Fruit fly (Drosophila melanogaster) whole organism, embryonic: ENCODE data around the gene Ntf-2r.

Experiments used
- CG12104 ChIP-seq: fragments of 200-800 bp; sonication (Bioruptor generic); optimal IDR thresholded peaks from 3 replicates; lab custom pipeline; 2016; ENCODE audit warnings: missing biosample characterization, missing genetic modification characterization
- CG12769 ChIP-seq: fragments of 200-800 bp; sonication (Bioruptor generic); optimal IDR thresholded peaks from 2 replicates; lab custom pipeline; 2019; ENCODE audit warnings: missing biosample characterization, mild to moderate bottlenecking, missing genetic modification characterization, moderate library complexity
- CG13296 ChIP-seq: fragments of 200-800 bp; sonication (Bioruptor generic); optimal IDR thresholded peaks from 3 replicates; lab custom pipeline; 2018; ENCODE audit warnings: missing biosample characterization, mild to moderate bottlenecking, missing genetic modification characterization
- CG14965 ChIP-seq: fragments of 200-800 bp; sonication (Bioruptor generic); optimal IDR thresholded peaks from 2 replicates; lab custom pipeline; 2016; ENCODE audit warnings: missing biosample characterization, missing genetic modification characterization, borderline replicate concordance
- CG15479 ChIP-seq: fragments of 200-800 bp; sonication (Bioruptor generic); optimal IDR thresholded peaks from 3 replicates; lab custom pipeline; 2019; ENCODE audit warnings: missing biosample characterization, mild to moderate bottlenecking, missing genetic modification characterization, moderate library complexity
- CG17361 ChIP-seq: fragments of 200-800 bp; sonication (Bioruptor generic); IDR thresholded peaks from 3 replicates; pipeline ENCODE4 v1.3.6; 2022; ENCODE audit warnings: missing biosample characterization, missing genetic modification characterization
- CG17829 ChIP-seq: fragments of 200-800 bp; optimal IDR thresholded peaks from 2 replicates; lab custom pipeline; 2019; ENCODE audit warnings: missing biosample characterization, mild to moderate bottlenecking, missing genetic modification characterization, moderate library complexity
- CG18619 ChIP-seq: fragments of 200-800 bp; sonication (Bioruptor generic); optimal IDR thresholded peaks from 3 replicates; lab custom pipeline; 2017; ENCODE audit warnings: missing biosample characterization, mild to moderate bottlenecking, missing genetic modification characterization
- CG32772 ChIP-seq: fragments of 200-800 bp; sonication (Bioruptor generic); IDR thresholded peaks from 2 replicates; pipeline ENCODE4 v1.3.6; 2022; ENCODE audit warnings: missing biosample characterization, missing genetic modification characterization
- CG3407 ChIP-seq: fragments of 200-800 bp; sonication (Bioruptor generic); optimal IDR thresholded peaks from 2 replicates; lab custom pipeline; 2018; ENCODE audit warnings: missing biosample characterization, mild to moderate bottlenecking, missing genetic modification characterization
- CG3726 ChIP-seq: fragments of 200-800 bp; sonication (Bioruptor generic); IDR thresholded peaks from 3 replicates; pipeline ENCODE4, ENCODE4 v1.3.6; 2022; ENCODE audit warnings: missing biosample characterization, missing genetic modification characterization
- CG5180 ChIP-seq: fragments of 200-800 bp; sonication (Bioruptor generic); optimal IDR thresholded peaks from 3 replicates; lab custom pipeline; 2017; ENCODE audit warnings: missing biosample characterization, missing genetic modification characterization, mild to moderate bottlenecking, moderate library complexity, missing genetic modification reagents
- CG6175 ChIP-seq: fragments of 200-800 bp; sonication (Bioruptor generic); IDR thresholded peaks from 3 replicates; pipeline ENCODE4 v1.3.6; 2022; ENCODE audit warnings: missing biosample characterization, missing genetic modification characterization
- CG7556 ChIP-seq: fragments of 200-800 bp; sonication (Bioruptor generic); optimal IDR thresholded peaks from 2 replicates; lab custom pipeline; 2017; ENCODE audit warnings: missing biosample characterization, mild to moderate bottlenecking, missing genetic modification characterization
- CG8388 ChIP-seq: fragments of 200-800 bp; sonication (Bioruptor generic); optimal IDR thresholded peaks from 2 replicates; lab custom pipeline; 2019; ENCODE audit warnings: missing biosample characterization, mild to moderate bottlenecking, missing genetic modification characterization, moderate library complexity
- CG9932 ChIP-seq: fragments of 200-800 bp; sonication (Bioruptor generic); IDR thresholded peaks from 2 replicates; pipeline ENCODE4 v1.3.6; 2022; ENCODE audit warnings: missing biosample characterization, missing genetic modification characterization
- ERR ChIP-seq: fragments of 200-800 bp; sonication (Bioruptor generic); optimal IDR thresholded peaks from 2 replicates; lab custom pipeline; 2016; ENCODE audit warnings: missing biosample characterization, missing genetic modification characterization
- Eip74EF ChIP-seq, 2 experiments: fragments of 200-800 bp in 1 of 2; fragments of >200 bp in 1 of 2; sonication (Bioruptor generic) in 1 of 2; optimal IDR thresholded peaks; 2 replicates each; lab custom pipeline; 2017 to 2019; ENCODE audit warnings: missing biosample characterization in 2 of 2, missing genetic modification characterization in 2 of 2, mild to moderate bottlenecking in 1 of 2, moderate library complexity in 1 of 2
- Fer2 ChIP-seq: fragments of 200-800 bp; sonication (Bioruptor generic); optimal IDR thresholded peaks from 2 replicates; lab custom pipeline; 2018; ENCODE audit warnings: missing biosample characterization, mild to moderate bottlenecking, missing genetic modification characterization, moderate library complexity
- Hmx ChIP-seq: fragments of 200-800 bp; sonication (Bioruptor generic); optimal IDR thresholded peaks from 2 replicates; lab custom pipeline; 2016; ENCODE audit warnings: missing biosample characterization, missing genetic modification characterization
- Hsf ChIP-seq: fragments of 200-800 bp; sonication (Bioruptor generic); optimal IDR thresholded peaks from 3 replicates; lab custom pipeline; 2016; ENCODE audit warnings: missing biosample characterization, missing genetic modification characterization
- Lim3 ChIP-seq: fragments of 200-800 bp; sonication (Bioruptor generic); IDR thresholded peaks from 2 replicates; pipeline ENCODE4 v1.3.6; 2022; ENCODE audit warnings: missing biosample characterization, missing genetic modification characterization
- MTF-1 ChIP-seq: fragments of 200-800 bp; sonication (Bioruptor generic); optimal IDR thresholded peaks from 2 replicates; lab custom pipeline; 2018; ENCODE audit warnings: missing biosample characterization, mild to moderate bottlenecking, missing genetic modification characterization, borderline replicate concordance
- NC2β ChIP-seq: fragments of 200-800 bp; sonication (Bioruptor generic); optimal IDR thresholded peaks from 2 replicates; lab custom pipeline; 2016; ENCODE audit warnings: missing biosample characterization, missing genetic modification characterization
- NfI ChIP-seq: fragments of 200-800 bp; sonication (Bioruptor generic); optimal IDR thresholded peaks from 3 replicates; lab custom pipeline; 2018; ENCODE audit warnings: missing biosample characterization, mild to moderate bottlenecking, missing genetic modification characterization, moderate library complexity
- Stat92E ChIP-seq, 3 experiments: fragments of >200 bp in 2 of 3; fragments of 200-800 bp in 1 of 3; sonication (Bioruptor generic) in 1 of 3; optimal IDR thresholded peaks; 2 replicates each; lab custom pipeline; 2017 to 2019; ENCODE audit warnings: missing biosample characterization in 3 of 3, missing genetic modification characterization in 3 of 3, mild to moderate bottlenecking in 1 of 3, moderate library complexity in 1 of 3
- ase ChIP-seq: fragments of 200-800 bp; sonication (Bioruptor generic); IDR thresholded peaks from 3 replicates; pipeline ENCODE4 v1.3.6; 2022; ENCODE audit warnings: missing biosample characterization, missing genetic modification characterization
- bcd ChIP-seq: fragments of 200-800 bp; sonication (Bioruptor generic); optimal IDR thresholded peaks from 2 replicates; lab custom pipeline; 2017; ENCODE audit warnings: missing biosample characterization, mild to moderate bottlenecking, missing genetic modification characterization
- bowl ChIP-seq: fragments of 200-800 bp; sonication (Bioruptor generic); IDR thresholded peaks from 2 replicates; pipeline ENCODE4 v1.3.6; 2022; ENCODE audit warnings: missing biosample characterization, missing genetic modification characterization
- cad ChIP-seq: fragments of >200 bp; optimal IDR thresholded peaks from 2 replicates; lab custom pipeline; 2017; ENCODE audit warnings: missing biosample characterization, missing genetic modification characterization
- caup ChIP-seq: fragments of 200-800 bp; sonication (Bioruptor generic); optimal IDR thresholded peaks from 3 replicates; lab custom pipeline; 2017; ENCODE audit warnings: missing biosample characterization, mild to moderate bottlenecking, missing genetic modification characterization, moderate library complexity; ENCODE audit not compliant: severe bottlenecking
- corto ChIP-seq: fragments of 200-800 bp; sonication (Bioruptor generic); optimal IDR thresholded peaks from 2 replicates; lab custom pipeline; 2016; ENCODE audit warnings: missing biosample characterization, mild to moderate bottlenecking, missing genetic modification characterization, moderate library complexity
- emc ChIP-seq: fragments of 200-800 bp; sonication (Bioruptor generic); optimal IDR thresholded peaks from 2 replicates; lab custom pipeline; 2016; ENCODE audit warnings: missing biosample characterization, missing genetic modification characterization
- ewg ChIP-seq: fragments of 200-800 bp; sonication (Bioruptor generic); optimal IDR thresholded peaks from 3 replicates; lab custom pipeline; 2017; ENCODE audit warnings: mild to moderate bottlenecking, missing biosample characterization, missing genetic modification reagents, missing genetic modification characterization
- ftz-f1 ChIP-seq: fragments of 200-800 bp; sonication (Bioruptor generic); optimal IDR thresholded peaks from 2 replicates; lab custom pipeline; 2016; ENCODE audit warnings: missing biosample characterization, missing genetic modification characterization
- gsb ChIP-seq: fragments of 200-800 bp; sonication (Bioruptor generic); IDR thresholded peaks from 2 replicates; pipeline ENCODE4 v1.3.6; 2022; ENCODE audit warnings: missing biosample characterization, missing genetic modification characterization
- gt ChIP-seq: fragments of 200-800 bp; sonication (Bioruptor generic); IDR thresholded peaks from 2 replicates; pipeline ENCODE4 v1.3.6; 2022; ENCODE audit warnings: missing biosample characterization, missing genetic modification characterization
- jumu ChIP-seq: fragments of 200-800 bp; sonication (Bioruptor generic); optimal IDR thresholded peaks from 3 replicates; lab custom pipeline; 2016; ENCODE audit warnings: missing biosample characterization, missing genetic modification characterization
- kah ChIP-seq: fragments of 200-800 bp; sonication (Bioruptor generic); optimal IDR thresholded peaks from 2 replicates; lab custom pipeline; 2018; ENCODE audit warnings: missing biosample characterization, mild to moderate bottlenecking, missing genetic modification characterization
- nerfin-2 ChIP-seq: fragments of 200-800 bp; sonication (Bioruptor generic); IDR thresholded peaks from 2 replicates; pipeline ENCODE4 v1.3.6; 2022; ENCODE audit warnings: missing biosample characterization, missing genetic modification characterization; ENCODE audit not compliant: partially characterized antibody
- odd ChIP-seq: fragments of 200-800 bp; sonication (Bioruptor generic); optimal IDR thresholded peaks from 2 replicates; lab custom pipeline; 2017; ENCODE audit warnings: missing biosample characterization, mild to moderate bottlenecking, missing genetic modification characterization
- pnt ChIP-seq: fragments of 200-800 bp; sonication (Bioruptor generic); optimal IDR thresholded peaks from 3 replicates; lab custom pipeline; 2016; ENCODE audit warnings: missing biosample characterization, missing genetic modification characterization
- rib ChIP-seq: fragments of 200-800 bp; sonication (Bioruptor generic); IDR thresholded peaks from 2 replicates; pipeline ENCODE4 v1.3.6; 2022; ENCODE audit warnings: missing biosample characterization, missing genetic modification characterization
- run ChIP-seq: fragments of 200-800 bp; sonication (Bioruptor generic); optimal IDR thresholded peaks from 3 replicates; lab custom pipeline; 2018; ENCODE audit warnings: missing biosample characterization, mild to moderate bottlenecking, missing genetic modification characterization
- sc ChIP-seq, 3 experiments: fragments of >200 bp in 2 of 3; fragments of 200-800 bp in 1 of 3; sonication (Bioruptor generic) in 1 of 3; optimal IDR thresholded peaks; 2 replicates in 2 of 3; 3 replicates in 1 of 3; lab custom pipeline; 2017; ENCODE audit warnings: mild to moderate bottlenecking in 1 of 3, missing biosample characterization in 1 of 3, missing genetic modification characterization in 1 of 3, missing genetic modification reagents in 1 of 3
- shn ChIP-seq: fragments of 200-800 bp; sonication (Bioruptor generic); optimal IDR thresholded peaks from 3 replicates; lab custom pipeline; 2016; ENCODE audit warnings: missing biosample characterization, missing genetic modification characterization
- sna ChIP-seq: fragments of 200-800 bp; sonication (Bioruptor generic); IDR thresholded peaks from 2 replicates; pipeline ENCODE4 v1.3.6; 2022; ENCODE audit warnings: missing biosample characterization, missing genetic modification characterization; ENCODE audit not compliant: partially characterized antibody
- tap ChIP-seq: fragments of 200-800 bp; optimal IDR thresholded peaks from 3 replicates; lab custom pipeline; 2019; ENCODE audit warnings: missing biosample characterization, mild to moderate bottlenecking, missing genetic modification characterization, moderate library complexity
- ttk ChIP-seq: fragments of 200-800 bp; sonication (Bioruptor generic); IDR thresholded peaks from 2 replicates; pipeline ENCODE4 v2.1.2; 2022; ENCODE audit warnings: missing biosample characterization, missing genetic modification characterization
- vvl ChIP-seq: fragments of 200-800 bp; sonication (Bioruptor generic); IDR thresholded peaks from 2 replicates; pipeline ENCODE4 v1.3.6; 2022; ENCODE audit warnings: missing biosample characterization, missing genetic modification characterization

Ntf-2r gene

dm6 chr2L:18504881-18505280 is 50.4 kb downstream of the Ntf-2r start (continued):
- TF ChIP-seq Stat92E (GFP tag; optimal IDR thresholded peaks at IDR 0.05; lab: Kevin White, UChicago) (no peak), NfI (GFP tag; lab: Kevin White, UChicago) (peak; percentile 4), CG7556 (GFP tag; lab: Kevin White, UChicago) (peak; percentile 28), ttk (peak; percentile 60; the same call in 1 of the 2 replicates), Eip74EF (GFP tag; optimal IDR thresholded peaks at IDR 0.05; lab: Kevin White, UChicago) (peak in 1 of 2 experiments; percentile 38), Hsf (GFP tag; lab: Kevin White, UChicago) (peak; percentile 60), CG3407 (GFP tag; lab: Kevin White, UChicago) (peak; percentile 46), CG15479 (no peak), CG18619 (no peak), CG17361 (GFP tag; lab: Robert Waterston, UW) (peak; percentile 42; the same call in 1 of the 3 replicates), rib (GFP tag; lab: Robert Waterston, UW) (no peak), CG32772 (peak; percentile 50), gsb (GFP tag; lab: Robert Waterston, UW) (no peak), kah (GFP tag; lab: Kevin White, UChicago) (no peak), pnt (peak; percentile 51), CG6175 (no peak), corto (GFP tag; lab: Kevin White, UChicago) (no peak), bowl (GFP tag; lab: Robert Waterston, UW) (no peak), bcd (peak; percentile 42), CG8388 (peak; percentile 64), shn (GFP tag; lab: Kevin White, UChicago) (no peak), CG14965 (GFP tag; lab: Kevin White, UChicago) (no peak), Fer2 (tag; lab: Kevin White, UChicago) (no peak), ftz-f1 (GFP tag; lab: Kevin White, UChicago) (no peak), ase (peak; percentile 51; the same call in 1 of the 3 replicates), CG5180 (GFP tag; lab: Kevin White, UChicago) (peak; percentile 16), run (tag; lab: Kevin White, UChicago) (peak; percentile 3), nerfin-2 (GFP tag; lab: Robert Waterston, UW) (no peak), emc (GFP tag; lab: Kevin White, UChicago) (no peak), Lim3 (GFP tag; lab: Robert Waterston, UW) (no peak), sc (optimal IDR thresholded peaks at IDR 0.05; lab: Kevin White, UChicago) (no peak), sc (GFP tag; optimal IDR thresholded peaks at IDR 0.05; lab: Kevin White, UChicago) (peak; percentile 53), NC2β (GFP tag; lab: Kevin White, UChicago) (peak; percentile 23), CG12104 (GFP tag; lab: Kevin White, UChicago) (no peak), CG3726 (GFP tag; lab: Robert Waterston, UW) (no peak), vvl (peak; percentile 81), gt (GFP tag; lab: Robert Waterston, UW) (no peak), cad (no peak), MTF-1 (GFP tag; lab: Kevin White, UChicago) (no peak), caup (GFP tag; lab: Kevin White, UChicago) (no peak), CG9932 (GFP tag; lab: Robert Waterston, UW) (no peak), CG17829 (tag; lab: Kevin White, UChicago) (peak; percentile 65), CG13296 (GFP tag; lab: Kevin White, UChicago) (no peak), Hmx (GFP tag; lab: Kevin White, UChicago) (no peak), odd (GFP tag; lab: Kevin White, UChicago) (no peak), tap (peak; percentile 46), sna (GFP tag; lab: Robert Waterston, UW) (no peak), ewg (GFP tag; lab: Kevin White, UChicago) (peak; percentile 38), jumu (GFP tag; lab: Kevin White, UChicago) (peak; percentile 19), ERR (GFP tag; lab: Kevin White, UChicago) (no peak), CG12769 (tag; lab: Kevin White, UChicago) (peak; percentile 38)
